Fruit fly (Drosophila melanogaster): Measurements from ENCODE around the gene Gr39b.

Gr39b gene

DNA sequence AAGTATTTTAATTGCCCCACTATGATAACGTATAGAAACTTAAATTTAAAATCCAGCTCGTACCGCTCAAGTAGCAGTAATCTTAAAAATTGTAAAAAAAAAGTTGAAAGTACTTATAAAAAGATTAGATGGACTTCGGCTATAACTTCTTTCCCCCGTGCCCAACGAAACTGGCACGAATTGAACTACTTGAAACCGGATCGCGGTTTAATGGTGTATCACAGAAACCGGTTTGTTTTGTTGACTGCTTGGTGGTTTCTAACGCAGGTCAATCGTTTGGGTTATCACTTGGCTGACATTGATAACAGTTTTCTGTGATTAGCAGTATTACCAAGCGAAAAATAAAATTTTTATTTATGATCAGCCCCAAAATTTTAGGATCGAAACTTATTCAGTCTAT, 2.2 kb downstream of the Gr39b start:
- TF ChIP-seq cic (GFP tag; optimal IDR thresholded peaks at IDR 0.05) = peak; percentile 11
- TF ChIP-seq CG7045 (GFP tag; optimal IDR thresholded peaks at IDR 0.05) = no peak

DNA sequence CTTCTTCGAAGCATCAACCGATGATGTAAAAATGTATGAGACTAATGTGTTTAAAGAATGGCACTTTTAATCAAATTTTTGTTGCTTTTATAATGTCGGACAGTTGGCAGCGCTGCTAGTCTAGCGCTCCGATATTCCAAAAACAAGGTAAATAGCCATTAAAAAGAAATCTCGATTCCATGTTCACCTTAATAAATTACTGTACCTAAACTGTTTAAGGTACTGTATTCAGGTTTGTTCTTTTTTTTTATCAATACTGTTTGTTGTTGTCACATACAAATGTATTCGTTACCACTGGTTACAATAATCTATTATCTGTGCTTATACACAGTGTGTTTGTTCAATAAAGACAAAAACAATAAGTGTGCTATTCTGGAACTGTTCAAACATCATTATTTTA, 8.6 kb downstream of the Gr39b start, which contains the start of gene dtr:
Gene dtr, plus strand, starts transcription at position 301 of the 400 bp plus-strand sequence.
- no peak for TF ChIP-seq toe (GFP tag; optimal IDR thresholded peaks at IDR 0.05)
- no peak for TF ChIP-seq Hr96 (GFP tag; optimal IDR thresholded peaks at IDR 0.05)
- TF ChIP-seq CG14711 (tag; optimal IDR thresholded peaks at IDR 0.05) = no peak
- TF ChIP-seq CG33017 (tag; optimal IDR thresholded peaks at IDR 0.05) = no peak
- no peak for TF ChIP-seq ovo (GFP tag; optimal IDR thresholded peaks at IDR 0.05)
- no peak for TF ChIP-seq Mnt (GFP tag; optimal IDR thresholded peaks at IDR 0.05)
- no peak for TF ChIP-seq Clk (GFP tag; optimal IDR thresholded peaks at IDR 0.05)
- no peak for TF ChIP-seq CG12768 (GFP tag; optimal IDR thresholded peaks at IDR 0.05)

DNA sequence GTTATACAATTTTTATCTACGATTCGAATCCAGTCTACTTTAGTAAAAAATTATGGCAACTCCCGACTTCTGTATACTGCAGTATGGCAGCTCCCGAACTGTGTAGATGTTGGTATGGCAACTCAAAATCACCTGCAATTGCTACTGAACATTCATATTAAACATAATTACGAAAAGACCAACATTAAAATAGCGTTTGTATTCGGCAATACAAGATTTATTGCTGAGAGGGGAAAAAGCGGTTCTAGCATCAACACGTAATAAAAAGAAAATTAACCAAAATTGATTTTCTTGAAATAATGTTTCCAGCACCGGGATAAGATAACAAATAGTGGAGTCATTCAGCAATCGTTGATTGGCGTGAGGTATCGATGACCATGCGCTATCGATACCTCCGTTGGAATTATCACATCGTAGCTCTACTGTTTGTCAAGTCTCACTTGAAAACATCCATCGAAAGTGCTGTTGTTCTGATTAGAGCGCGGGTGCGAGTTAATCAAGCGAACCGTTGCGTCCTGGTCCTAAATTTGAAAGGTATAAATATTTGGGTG, 25.2 kb downstream of the Gr39b start, which contains the start of gene Tsp39D:
Gene Tsp39D, plus strand, starts transcription at position 405 of the 551 bp plus-strand sequence.
- TF ChIP-seq Mnt (GFP tag; optimal IDR thresholded peaks at IDR 0.05) (no peak), CG33017 (tag; optimal IDR thresholded peaks at IDR 0.05) (no peak), Clk (GFP tag; optimal IDR thresholded peaks at IDR 0.05) (no peak), cnc (optimal IDR thresholded peaks at IDR 0.05) (peak in 1 of 2 experiments; percentile 82), Hr96 (GFP tag; optimal IDR thresholded peaks at IDR 0.05) (no peak), kay (GFP tag; ENCODE audit: borderline replicate concordance) (no peak), CG11617 (GFP tag; optimal IDR thresholded peaks at IDR 0.05) (peak; percentile 3), tj (GFP tag; optimal IDR thresholded peaks at IDR 0.05) (no peak), ovo (GFP tag; optimal IDR thresholded peaks at IDR 0.05) (no peak), CG1620 (GFP tag; optimal IDR thresholded peaks at IDR 0.05) (no peak), cic (GFP tag; optimal IDR thresholded peaks at IDR 0.05) (no peak), CG12768 (GFP tag; optimal IDR thresholded peaks at IDR 0.05) (no peak), toe (GFP tag; optimal IDR thresholded peaks at IDR 0.05) (no peak), bab1 (GFP tag; optimal IDR thresholded peaks at IDR 0.05) (peak; percentile 46), CG5204 (GFP tag; optimal IDR thresholded peaks at IDR 0.05) (no peak), CG7045 (GFP tag; optimal IDR thresholded peaks at IDR 0.05) (no peak), Crg-1 (GFP tag; optimal IDR thresholded peaks at IDR 0.05) (no peak), CG14711 (tag; optimal IDR thresholded peaks at IDR 0.05) (no peak), CG7101 (tag; optimal IDR thresholded peaks at IDR 0.05) (no peak), pad (GFP tag; optimal IDR thresholded peaks at IDR 0.05) (no peak)

DNA sequence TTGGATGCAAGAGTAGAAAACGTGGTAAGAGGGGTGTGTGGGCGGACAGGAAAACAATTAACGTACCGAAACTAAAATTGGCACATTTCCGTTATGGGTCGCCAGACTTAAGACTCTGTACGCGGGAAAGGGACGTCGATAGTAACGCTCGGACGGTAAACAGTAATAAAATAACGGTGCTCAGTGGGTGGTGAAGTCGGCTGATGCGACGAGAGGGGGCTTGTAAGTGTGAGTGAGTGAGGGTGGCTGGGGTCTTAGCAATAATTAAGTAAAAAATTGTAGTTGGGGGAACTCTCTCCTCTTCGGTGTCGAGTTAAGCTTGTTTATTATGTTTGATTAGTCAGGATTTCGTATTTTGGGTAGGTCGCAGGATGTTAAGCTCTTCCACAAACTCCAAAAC, 27.8 kb downstream of the Gr39b start:
- TF ChIP-seq CG7045 (GFP tag; optimal IDR thresholded peaks at IDR 0.05) (no peak), Hr96 (GFP tag; optimal IDR thresholded peaks at IDR 0.05) (no peak), Mnt (GFP tag; optimal IDR thresholded peaks at IDR 0.05) (no peak), CG7101 (tag; optimal IDR thresholded peaks at IDR 0.05) (no peak), Crg-1 (GFP tag; optimal IDR thresholded peaks at IDR 0.05) (no peak), CG1620 (GFP tag; optimal IDR thresholded peaks at IDR 0.05) (no peak), kay (GFP tag; ENCODE audit: borderline replicate concordance) (no peak)

DNA sequence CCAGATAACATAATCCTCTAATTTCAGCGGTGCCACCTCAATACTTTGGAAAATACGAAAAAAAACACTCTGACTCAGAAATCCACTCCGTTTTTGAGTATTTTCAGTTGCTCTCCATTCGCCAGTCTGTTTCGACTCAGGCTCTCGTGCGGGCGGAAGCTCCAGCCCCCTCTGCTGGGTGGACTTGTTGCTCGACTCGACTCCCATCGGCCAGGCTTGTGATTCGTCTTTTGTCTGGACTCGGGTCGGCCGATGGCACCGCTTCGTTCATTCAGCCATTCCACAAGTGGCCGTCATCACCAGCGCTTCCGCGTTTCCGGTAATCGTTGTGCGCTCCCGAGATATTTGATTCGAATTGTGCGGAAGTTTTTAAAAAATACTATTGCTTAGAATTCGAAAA, 38.0 kb downstream of the Gr39b start, which contains the start of gene dimm:
Gene dimm, plus strand, starts transcription at position 255 of the 400 bp plus-strand sequence.
- TF ChIP-seq CG12768 (GFP tag; optimal IDR thresholded peaks at IDR 0.05) (no peak), CG5204 (GFP tag; optimal IDR thresholded peaks at IDR 0.05) (no peak), CG7045 (GFP tag; optimal IDR thresholded peaks at IDR 0.05) (no peak), cic (GFP tag; optimal IDR thresholded peaks at IDR 0.05) (no peak), Clk (GFP tag; optimal IDR thresholded peaks at IDR 0.05) (no peak), pad (GFP tag; optimal IDR thresholded peaks at IDR 0.05) (no peak), CG33017 (tag; optimal IDR thresholded peaks at IDR 0.05) (no peak), CG7101 (tag; optimal IDR thresholded peaks at IDR 0.05) (no peak)

DNA sequence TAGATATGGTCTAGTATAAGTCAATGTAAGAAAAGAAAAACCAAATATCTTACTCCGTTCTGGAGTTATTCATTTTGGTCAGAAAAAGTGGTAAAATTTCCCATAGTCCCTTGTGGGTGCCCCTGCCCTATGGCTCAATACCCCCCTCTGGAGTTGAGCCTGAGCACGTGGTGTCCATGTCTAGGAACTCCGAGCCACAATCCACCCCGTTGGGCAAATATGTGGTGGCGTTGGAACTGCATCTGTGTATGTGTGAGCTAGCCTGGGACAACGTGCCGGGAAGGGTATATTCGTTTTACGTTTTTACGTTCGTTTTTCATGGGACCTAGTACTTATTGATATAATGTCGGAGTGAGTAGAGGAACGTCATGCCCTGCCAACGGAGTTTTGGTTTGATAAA, 38.7 kb downstream of the Gr39b start:
- TF ChIP-seq Crg-1 (GFP tag; optimal IDR thresholded peaks at IDR 0.05) (no peak), Mnt (GFP tag; optimal IDR thresholded peaks at IDR 0.05) (no peak), CG1620 (GFP tag; optimal IDR thresholded peaks at IDR 0.05) (no peak), CG12768 (GFP tag; optimal IDR thresholded peaks at IDR 0.05) (no peak), Hr96 (GFP tag; optimal IDR thresholded peaks at IDR 0.05) (no peak), Clk (GFP tag; optimal IDR thresholded peaks at IDR 0.05) (no peak), CG7101 (tag; optimal IDR thresholded peaks at IDR 0.05) (no peak), CG5204 (GFP tag; optimal IDR thresholded peaks at IDR 0.05) (no peak)

DNA sequence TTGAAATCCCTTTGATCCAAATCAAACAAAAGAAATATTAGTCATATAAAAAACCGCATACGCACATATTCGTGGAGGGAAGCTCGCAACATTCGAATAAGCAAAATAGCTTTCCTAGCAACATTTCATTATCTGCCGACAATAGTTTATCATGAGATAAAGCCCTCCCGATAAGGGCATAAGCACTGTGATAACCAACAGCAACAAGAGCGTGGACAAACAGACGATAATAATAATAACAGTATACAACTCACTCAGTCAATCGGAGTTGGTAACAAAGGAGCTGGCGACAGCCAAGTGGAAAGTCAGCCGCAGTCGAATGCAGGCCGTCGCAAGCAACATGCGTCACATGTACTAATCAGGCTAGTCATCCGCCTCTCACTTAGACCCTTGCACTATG, 40.2 kb downstream of the Gr39b start:
- TF ChIP-seq CG7101 (tag; optimal IDR thresholded peaks at IDR 0.05) (no peak), kay (GFP tag; ENCODE audit: borderline replicate concordance) (peak; percentile 26), CG11617 (GFP tag; optimal IDR thresholded peaks at IDR 0.05) (no peak)

DNA sequence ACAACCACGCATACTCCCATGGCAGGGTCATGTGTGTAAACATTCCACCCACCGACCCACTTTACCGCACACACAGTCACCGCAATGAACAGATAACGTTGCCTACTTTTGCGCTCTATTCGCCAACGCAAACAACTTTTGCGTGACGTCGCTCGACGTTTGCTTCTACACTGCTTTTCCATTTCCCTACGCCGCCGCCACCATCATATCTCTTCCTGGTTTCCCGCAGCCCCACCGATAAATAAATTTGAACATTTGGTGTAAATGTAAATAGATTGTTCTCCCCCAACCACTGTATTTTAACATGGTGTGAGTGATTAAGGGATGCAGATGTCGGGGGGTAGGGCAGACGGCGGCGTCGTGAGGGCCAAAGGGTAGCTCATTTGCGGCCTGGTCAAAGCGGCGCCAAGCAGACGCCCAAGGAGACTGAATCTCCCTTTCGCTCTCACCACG, 45.0 kb downstream of the Gr39b start:
- TF ChIP-seq CG7101 (tag; optimal IDR thresholded peaks at IDR 0.05) (no peak), CG12768 (GFP tag; optimal IDR thresholded peaks at IDR 0.05) (no peak), Clk (GFP tag; optimal IDR thresholded peaks at IDR 0.05) (no peak), ovo (GFP tag; optimal IDR thresholded peaks at IDR 0.05) (no peak), Hr96 (GFP tag; optimal IDR thresholded peaks at IDR 0.05) (no peak), CG1620 (GFP tag; optimal IDR thresholded peaks at IDR 0.05) (no peak), Mnt (GFP tag; optimal IDR thresholded peaks at IDR 0.05) (no peak), CG11617 (GFP tag; optimal IDR thresholded peaks at IDR 0.05) (no peak), toe (GFP tag; optimal IDR thresholded peaks at IDR 0.05) (no peak), cnc (optimal IDR thresholded peaks at IDR 0.05) (no peak), pad (GFP tag; optimal IDR thresholded peaks at IDR 0.05) (no peak)

All from whole organism, adult.